Fruit fly (Drosophila melanogaster) S2 (cell line): ENCODE measurements around the gene Gr64e.

Experiments used
- CG8478 ChIP-seq: fragments of >200 bp; optimal IDR thresholded peaks from 2 replicates; lab custom pipeline; 2018
- CTCF ChIP-seq, 2 experiments: fragments of >200 bp; optimal IDR thresholded peaks; 2 replicates each; lab custom pipeline; 2018

dm6 chr3L:4070221-4070995 lies 38.5 kb downstream of the Gr64e start:
- TF ChIP-seq CTCF (optimal IDR thresholded peaks at IDR 0.05; lab: Kevin White, UChicago) (no peak), CG8478 (lab: Kevin White, UChicago) (no peak)
